Worm (Caenorhabditis elegans) whole organism, L3 larva: ENCODE results near the gene cpg-2.

Experiments used
- R02D3.7 ChIP-seq: fragments of 150-350 bp; optimal IDR thresholded peaks from 2 replicates; lab custom pipeline; 2014; ENCODE audit warnings: missing biosample characterization, missing genetic modification characterization
- ZK546.5 ChIP-seq: sonication (generic microtip); optimal IDR thresholded peaks from 2 replicates; lab custom pipeline; 2017; ENCODE audit warnings: missing biosample characterization, missing genetic modification characterization
- aly-2 ChIP-seq: fragments of 150-350 bp; optimal IDR thresholded peaks from 2 replicates; lab custom pipeline; 2014; ENCODE audit warnings: missing biosample characterization, missing genetic modification characterization
- ama-1 ChIP-seq: fragments of 150-350 bp; optimal IDR thresholded peaks from 2 replicates; lab custom pipeline; 2018
- ceh-16 ChIP-seq: sonication (generic microtip); optimal IDR thresholded peaks from 2 replicates; lab custom pipeline; 2017; ENCODE audit warnings: missing biosample characterization, missing genetic modification characterization
- ceh-28 ChIP-seq: fragments of 150-350 bp; optimal IDR thresholded peaks from 2 replicates; lab custom pipeline; 2014; ENCODE audit warnings: missing biosample characterization, missing genetic modification reagents, missing genetic modification characterization
- ceh-82 ChIP-seq: fragments of 150-350 bp; optimal IDR thresholded peaks from 2 replicates; lab custom pipeline; 2014; ENCODE audit warnings: missing biosample characterization, missing genetic modification characterization
- ceh-9 ChIP-seq: sonication (generic microtip); optimal IDR thresholded peaks from 2 replicates; lab custom pipeline; 2018; ENCODE audit warnings: missing biosample characterization, missing genetic modification characterization
- daf-12 ChIP-seq: fragments of 150-350 bp; optimal IDR thresholded peaks from 2 replicates; lab custom pipeline; 2014; ENCODE audit warnings: missing biosample characterization, missing genetic modification reagents, missing genetic modification characterization
- egl-27 ChIP-seq: sonication (generic microtip); optimal IDR thresholded peaks from 4 replicates; lab custom pipeline; 2017; ENCODE audit warnings: missing biosample characterization, missing genetic modification reagents, missing genetic modification characterization
- egl-5 ChIP-seq: fragments of 150-350 bp; optimal IDR thresholded peaks from 2 replicates; lab custom pipeline; 2017; ENCODE audit warnings: missing biosample characterization, missing genetic modification reagents, missing genetic modification characterization, inconsistent platforms
- elt-1 ChIP-seq: fragments of 150-350 bp; optimal IDR thresholded peaks from 2 replicates; lab custom pipeline; 2014; ENCODE audit warnings: missing biosample characterization, missing genetic modification characterization
- elt-2 ChIP-seq: sonication (generic microtip); optimal IDR thresholded peaks from 2 replicates; lab custom pipeline; 2016; ENCODE audit warnings: missing genetic modification reagents, mild to moderate bottlenecking, missing genetic modification characterization, missing compliant biosample characterization
- elt-3 ChIP-seq, 3 experiments: fragments of 150-350 bp in 1 of 3; sonication (generic microtip) in 2 of 3; optimal IDR thresholded peaks; 2 replicates in 2 of 3; 4 replicates in 1 of 3; lab custom pipeline; 2014 to 2017; ENCODE audit warnings: missing biosample characterization in 3 of 3, missing genetic modification characterization in 3 of 3
- eor-1 ChIP-seq, 2 experiments: fragments of 150-350 bp; optimal IDR thresholded peaks; 2 replicates each; lab custom pipeline; 2014 to 2018; ENCODE audit warnings: missing biosample characterization in 2 of 2, missing genetic modification characterization in 2 of 2
- fkh-10 ChIP-seq: sonication (generic microtip); optimal IDR thresholded peaks from 2 replicates; lab custom pipeline; 2017; ENCODE audit warnings: missing biosample characterization, missing genetic modification reagents, missing genetic modification characterization
- fkh-2 ChIP-seq: fragments of 150-350 bp; optimal IDR thresholded peaks from 2 replicates; lab custom pipeline; 2014; ENCODE audit warnings: missing biosample characterization, missing genetic modification reagents, missing genetic modification characterization
- fos-1 ChIP-seq: fragments of 150-350 bp; optimal IDR thresholded peaks from 2 replicates; lab custom pipeline; 2014; ENCODE audit warnings: missing biosample characterization, missing genetic modification characterization
- hmg-11 ChIP-seq: sonication (generic microtip); optimal IDR thresholded peaks from 2 replicates; lab custom pipeline; 2016; ENCODE audit warnings: missing genetic modification characterization, missing compliant biosample characterization
- jun-1 ChIP-seq: fragments of 150-350 bp; optimal IDR thresholded peaks from 2 replicates; lab custom pipeline; 2014; ENCODE audit warnings: missing biosample characterization, missing genetic modification reagents, missing genetic modification characterization
- lin-15B ChIP-seq: fragments of 150-350 bp; optimal IDR thresholded peaks from 2 replicates; lab custom pipeline; 2014; ENCODE audit warnings: missing biosample characterization, missing genetic modification characterization
- lin-39 ChIP-seq: fragments of 150-350 bp; optimal IDR thresholded peaks from 2 replicates; lab custom pipeline; 2018; ENCODE audit warnings: missing biosample characterization, missing genetic modification reagents, missing genetic modification characterization
- lsy-12 ChIP-seq: sonication (generic microtip); optimal IDR thresholded peaks from 2 replicates; lab custom pipeline; 2016; ENCODE audit warnings: mild to moderate bottlenecking, missing genetic modification characterization, missing compliant biosample characterization
- mdl-1 ChIP-seq: fragments of 150-350 bp; optimal IDR thresholded peaks from 2 replicates; lab custom pipeline; 2014; ENCODE audit warnings: missing biosample characterization, missing genetic modification characterization
- mml-1 ChIP-seq: fragments of 150-350 bp; sonication (generic microtip); optimal IDR thresholded peaks from 3 replicates; lab custom pipeline; 2014; ENCODE audit warnings: missing biosample characterization, missing genetic modification characterization
- nfya-1 ChIP-seq: sonication (generic microtip); optimal IDR thresholded peaks from 2 replicates; lab custom pipeline; 2017; ENCODE audit warnings: missing genetic modification characterization, mild to moderate bottlenecking, missing compliant biosample characterization, antibody characterized with exemption, moderate library complexity; ENCODE audit not compliant: insufficient read depth
- nhr-11 ChIP-seq: fragments of 150-350 bp; optimal IDR thresholded peaks from 2 replicates; lab custom pipeline; 2014; ENCODE audit warnings: missing biosample characterization, missing genetic modification characterization
- nhr-12 ChIP-seq: fragments of 150-350 bp; optimal IDR thresholded peaks from 2 replicates; lab custom pipeline; 2014; ENCODE audit warnings: missing biosample characterization, missing genetic modification characterization
- nhr-23 ChIP-seq: fragments of 150-350 bp; optimal IDR thresholded peaks from 2 replicates; lab custom pipeline; 2014; ENCODE audit warnings: missing biosample characterization, missing genetic modification reagents, missing genetic modification characterization
- nhr-237 ChIP-seq: fragments of 150-350 bp; optimal IDR thresholded peaks from 2 replicates; lab custom pipeline; 2014; ENCODE audit warnings: missing biosample characterization, missing genetic modification characterization
- nhr-25 ChIP-seq: sonication (generic microtip); optimal IDR thresholded peaks from 2 replicates; lab custom pipeline; 2017; ENCODE audit warnings: missing biosample characterization, missing genetic modification characterization
- nhr-28 ChIP-seq: fragments of 150-350 bp; optimal IDR thresholded peaks from 2 replicates; lab custom pipeline; 2014; ENCODE audit warnings: missing biosample characterization, missing genetic modification characterization
- nhr-43 ChIP-seq: sonication (generic microtip); optimal IDR thresholded peaks from 2 replicates; lab custom pipeline; 2016; ENCODE audit warnings: mild to moderate bottlenecking, missing genetic modification characterization, missing compliant biosample characterization; ENCODE audit not compliant: poor library complexity, severe bottlenecking
- nhr-67 ChIP-seq: fragments of 150-350 bp; optimal IDR thresholded peaks from 2 replicates; lab custom pipeline; 2014; ENCODE audit warnings: missing biosample characterization, missing genetic modification characterization
- nhr-76 ChIP-seq: fragments of 150-350 bp; sonication (generic microtip); optimal IDR thresholded peaks from 5 replicates; lab custom pipeline; 2014; ENCODE audit warnings: missing biosample characterization, missing genetic modification characterization
- nhr-77 ChIP-seq: fragments of 150-350 bp; optimal IDR thresholded peaks from 2 replicates; lab custom pipeline; 2014; ENCODE audit warnings: missing biosample characterization, missing genetic modification characterization
- pha-4 ChIP-seq: fragments of 150-350 bp; optimal IDR thresholded peaks from 2 replicates; lab custom pipeline; 2014; ENCODE audit warnings: missing biosample characterization, missing genetic modification reagents, missing genetic modification characterization
- pqm-1 ChIP-seq: fragments of 150-350 bp; optimal IDR thresholded peaks from 2 replicates; lab custom pipeline; 2017; ENCODE audit warnings: missing biosample characterization, missing genetic modification characterization, inconsistent platforms
- sea-2 ChIP-seq: fragments of 150-350 bp; sonication (generic microtip); optimal IDR thresholded peaks from 4 replicates; lab custom pipeline; 2014; ENCODE audit warnings: missing biosample characterization, missing genetic modification reagents, missing genetic modification characterization
- skn-1 ChIP-seq: fragments of 150-350 bp; optimal IDR thresholded peaks from 2 replicates; lab custom pipeline; 2014; ENCODE audit warnings: missing biosample characterization, missing genetic modification characterization
- snpc-4 ChIP-seq: fragments of 150-350 bp; optimal IDR thresholded peaks from 2 replicates; lab custom pipeline; 2014; ENCODE audit warnings: missing biosample characterization, missing genetic modification characterization
- tbx-2 ChIP-seq: sonication (generic microtip); optimal IDR thresholded peaks from 2 replicates; lab custom pipeline; 2016; ENCODE audit warnings: mild to moderate bottlenecking, missing genetic modification characterization, missing compliant biosample characterization
- unc-39 ChIP-seq: sonication (generic microtip); optimal IDR thresholded peaks from 4 replicates; lab custom pipeline; 2017; ENCODE audit warnings: missing biosample characterization, missing genetic modification characterization
- unc-62 ChIP-seq: fragments of 150-350 bp; sonication (generic microtip); optimal IDR thresholded peaks from 4 replicates; lab custom pipeline; 2014; ENCODE audit warnings: missing biosample characterization, missing genetic modification reagents, missing genetic modification characterization
- zag-1 ChIP-seq: fragments of 150-350 bp; optimal IDR thresholded peaks from 2 replicates; lab custom pipeline; 2014; ENCODE audit warnings: missing biosample characterization, missing genetic modification characterization
- ztf-11 ChIP-seq: fragments of 150-350 bp; optimal IDR thresholded peaks from 2 replicates; lab custom pipeline; 2014; ENCODE audit warnings: missing biosample characterization, missing genetic modification characterization
- ztf-4 ChIP-seq: fragments of 150-350 bp; optimal IDR thresholded peaks from 2 replicates; lab custom pipeline; 2014; ENCODE audit warnings: missing biosample characterization, missing genetic modification characterization

The cpg-2 gene

ce11 chrIII:7141285-7141715, 37.5 kb upstream of the cpg-2 start:
- TF ChIP-seq lsy-12 (tag; lab: Kevin White, UChicago) (peak; percentile 55), nhr-12 (tag; lab: Kevin White, UChicago) (no peak), nhr-28 (no peak), elt-3 (tag; optimal IDR thresholded peaks at IDR 0.05; lab: Kevin White, UChicago) (peak in 1 of 3 experiments; percentile 3), aly-2 (tag; lab: Kevin White, UChicago) (no peak), ztf-4 (tag; lab: Kevin White, UChicago) (no peak), elt-2 (tag; lab: Kevin White, UChicago) (peak; percentile 80), egl-27 (peak; percentile 78), pha-4 (tag; lab: Kevin White, UChicago) (peak; percentile 51), daf-12 (tag; lab: Kevin White, UChicago) (no peak), skn-1 (tag; lab: Kevin White, UChicago) (peak; percentile 36), nhr-77 (tag; lab: Kevin White, UChicago) (peak; percentile 62), fkh-10 (GFP tag; lab: Kevin White, UChicago) (no peak), jun-1 (tag; lab: Kevin White, UChicago) (no peak), ceh-82 (tag; lab: Kevin White, UChicago) (no peak), fkh-2 (tag; lab: Kevin White, UChicago) (no peak), nhr-43 (tag; lab: Kevin White, UChicago) (no peak), nhr-67 (tag; lab: Kevin White, UChicago) (no peak), snpc-4 (tag; lab: Kevin White, UChicago) (peak; percentile 98), ztf-11 (tag; lab: Kevin White, UChicago) (no peak), ama-1 (lab: Kevin White, UChicago) (peak; percentile 91), nhr-25 (tag; lab: Kevin White, UChicago) (no peak), ceh-28 (tag; lab: Kevin White, UChicago) (peak; percentile 42), nhr-76 (tag; lab: Kevin White, UChicago) (no peak), nfya-1 (tag; lab: Kevin White, UChicago) (peak; percentile 61), R02D3.7 (peak; percentile 31), eor-1 (tag; optimal IDR thresholded peaks at IDR 0.05; lab: Kevin White, UChicago) (no peak), egl-5 (tag; lab: Kevin White, UChicago) (no peak), lin-15B (tag; lab: Kevin White, UChicago) (peak; percentile 8), ceh-9 (tag; lab: Kevin White, UChicago) (no peak), pqm-1 (tag; lab: Kevin White, UChicago) (peak; percentile 62), hmg-11 (tag; lab: Kevin White, UChicago) (no peak)

ce11 chrIII:7140228-7140710, 36.5 kb upstream of the cpg-2 start:
- TF ChIP-seq lin-15B (tag; lab: Kevin White, UChicago), result no peak
- TF ChIP-seq nhr-25 (tag; lab: Kevin White, UChicago), result peak; percentile 70
- no peak for TF ChIP-seq nhr-77 (tag; lab: Kevin White, UChicago)
- TF ChIP-seq zag-1 (tag; lab: Kevin White, UChicago), result no peak
- no peak for TF ChIP-seq fkh-10 (GFP tag; lab: Kevin White, UChicago)
- no peak for TF ChIP-seq egl-5 (tag; lab: Kevin White, UChicago)
- no peak for TF ChIP-seq skn-1 (tag; lab: Kevin White, UChicago)
- no peak for TF ChIP-seq ztf-11 (tag; lab: Kevin White, UChicago)
- no peak for TF ChIP-seq fkh-2 (tag; lab: Kevin White, UChicago)
- no peak for TF ChIP-seq nhr-28
- peak; percentile 96 for TF ChIP-seq snpc-4 (tag; lab: Kevin White, UChicago)
- no peak for TF ChIP-seq mdl-1
- TF ChIP-seq elt-2 (tag; lab: Kevin White, UChicago), result peak; percentile 17
- no peak for TF ChIP-seq fos-1 (tag; lab: Kevin White, UChicago)
- no peak for TF ChIP-seq elt-1
- no peak for TF ChIP-seq daf-12 (tag; lab: Kevin White, UChicago)
- no peak for TF ChIP-seq hmg-11 (tag; lab: Kevin White, UChicago)
- no peak for TF ChIP-seq eor-1 (tag; optimal IDR thresholded peaks at IDR 0.05; lab: Kevin White, UChicago)
- TF ChIP-seq nfya-1 (tag; lab: Kevin White, UChicago), result peak; percentile 72
- TF ChIP-seq nhr-67 (tag; lab: Kevin White, UChicago), result no peak
- no peak for TF ChIP-seq ZK546.5
- peak; percentile 11 for TF ChIP-seq tbx-2 (tag; lab: Kevin White, UChicago)
- no peak for TF ChIP-seq ceh-16 (tag; lab: Kevin White, UChicago)
- peak; percentile 4 for TF ChIP-seq pqm-1 (tag; lab: Kevin White, UChicago)
- no peak for TF ChIP-seq nhr-76 (tag; lab: Kevin White, UChicago)
- TF ChIP-seq elt-3 (tag; optimal IDR thresholded peaks at IDR 0.05; lab: Kevin White, UChicago), result no peak
- TF ChIP-seq lin-39 (tag; lab: Kevin White, UChicago), result no peak
- TF ChIP-seq ceh-82 (tag; lab: Kevin White, UChicago), result no peak
- TF ChIP-seq ama-1 (lab: Kevin White, UChicago), result peak; percentile 25
- no peak for TF ChIP-seq egl-27
- TF ChIP-seq ceh-9 (tag; lab: Kevin White, UChicago), result no peak
- TF ChIP-seq sea-2, result no peak
- TF ChIP-seq mml-1 (tag; lab: Kevin White, UChicago), result no peak
- TF ChIP-seq ztf-4 (tag; lab: Kevin White, UChicago), result no peak
- TF ChIP-seq pha-4 (tag; lab: Kevin White, UChicago), result no peak
- TF ChIP-seq aly-2 (tag; lab: Kevin White, UChicago), result no peak
- TF ChIP-seq nhr-23 (tag; lab: Kevin White, UChicago), result no peak
- TF ChIP-seq ceh-28 (tag; lab: Kevin White, UChicago), result no peak
- no peak for TF ChIP-seq nhr-237 (tag; lab: Kevin White, UChicago)
- no peak for TF ChIP-seq nhr-12 (tag; lab: Kevin White, UChicago)
- TF ChIP-seq nhr-11 (tag; lab: Kevin White, UChicago), result no peak
- TF ChIP-seq unc-62 (GFP tag; lab: Kevin White, UChicago), result no peak
- TF ChIP-seq unc-39 (tag; lab: Kevin White, UChicago), result no peak
